Worm (Caenorhabditis elegans) whole organism, L4/young adult: ENCODE data around the gene str-254.

ENCODE experiments used
- W03F9.2 ChIP-seq: fragments of 150-350 bp; optimal IDR thresholded peaks from 2 replicates; lab custom pipeline; 2014; ENCODE audit warnings: missing biosample characterization, missing genetic modification characterization
- dao-5 ChIP-seq: sonication (generic microtip); optimal IDR thresholded peaks from 2 replicates; lab custom pipeline; 2016; ENCODE audit warnings: missing genotype, missing genetic modification characterization, moderate library complexity, missing compliant biosample characterization
- him-1 ChIP-seq: sonication (generic microtip); optimal IDR thresholded peaks from 2 replicates; lab custom pipeline; 2016; ENCODE audit warnings: missing genotype, missing genetic modification reagents, missing genetic modification characterization, missing compliant biosample characterization

str-254 gene

ce11 chrV:16153375-16153774, at the start of gene str-254:
Gene str-254 (minus strand): TSS chrV:16153475.
- TF ChIP-seq dao-5, result no peak
- TF ChIP-seq W03F9.2 (tag; lab: Kevin White, UChicago), result no peak
- TF ChIP-seq him-1 (tag; lab: Kevin White, UChicago), result no peak

ce11 chrV:16202618-16203017, 49.3 kb upstream of the str-254 start, which contains the start of gene F11A5.18:
Gene F11A5.18 (plus strand): TSS chrV:16202918.
- TF ChIP-seq W03F9.2 (tag; lab: Kevin White, UChicago) (no peak), dao-5 (no peak), him-1 (tag; lab: Kevin White, UChicago) (no peak)

- TF ChIP-seq dao-5 (no peak), him-1 (tag; lab: Kevin White, UChicago) (no peak), W03F9.2 (tag; lab: Kevin White, UChicago) (no peak)
These were observed 48.5 kb upstream of the str-254 start, which contains the start of gene F11A5.17 for ce11 chrV:16201730-16202129. Gene F11A5.17 (plus strand): TSS chrV:16202030.

- TF ChIP-seq him-1 (tag; lab: Kevin White, UChicago) (no peak), dao-5 (no peak), W03F9.2 (tag; lab: Kevin White, UChicago) (no peak)
These were observed 44.7 kb upstream of the str-254 start, which contains the start of gene F11A5.5 for ce11 chrV:16198016-16198415. Gene F11A5.5 (plus strand): TSS chrV:16198316.

- no peak for TF ChIP-seq W03F9.2 (tag; lab: Kevin White, UChicago)
- TF ChIP-seq him-1 (tag; lab: Kevin White, UChicago), result no peak
These were observed 42.1 kb upstream of the str-254 start, which contains the start of gene rabr-3 for ce11 chrV:16195379-16195778. Gene rabr-3 (plus strand): TSS chrV:16195679.

ce11 chrV:16194639-16195038, 41.4 kb upstream of the str-254 start, which contains the start of gene rabr-4:
Gene rabr-4 (plus strand): TSS chrV:16194939.
- TF ChIP-seq dao-5, result no peak
- TF ChIP-seq him-1 (tag; lab: Kevin White, UChicago), result no peak
- TF ChIP-seq W03F9.2 (tag; lab: Kevin White, UChicago), result no peak

ce11 chrV:16192114-16192513, 38.8 kb upstream of the str-254 start, which contains the start of gene srh-279:
Gene srh-279 (plus strand): TSS chrV:16192414.
- no peak for TF ChIP-seq dao-5

- TF ChIP-seq dao-5, result no peak
- no peak for TF ChIP-seq him-1 (tag; lab: Kevin White, UChicago)
- no peak for TF ChIP-seq W03F9.2 (tag; lab: Kevin White, UChicago)
These were observed 37.2 kb upstream of the str-254 start, which contains the start of gene srh-281 for ce11 chrV:16190485-16190884. Gene srh-281 (plus strand): TSS chrV:16190785.

- TF ChIP-seq him-1 (tag; lab: Kevin White, UChicago) (no peak), dao-5 (no peak), W03F9.2 (tag; lab: Kevin White, UChicago) (no peak)
These were observed 30.1 kb upstream of the str-254 start, which contains the start of gene srz-14 for ce11 chrV:16183357-16183756. Gene srz-14 (plus strand): TSS chrV:16183657.

ce11 chrV:16182918-16183317, 29.6 kb upstream of the str-254 start, which contains the start of gene srh-277:
Gene srh-277 (plus strand): TSS chrV:16183218.
- TF ChIP-seq dao-5 (no peak), W03F9.2 (tag; lab: Kevin White, UChicago) (no peak), him-1 (tag; lab: Kevin White, UChicago) (no peak)

- no peak for TF ChIP-seq him-1 (tag; lab: Kevin White, UChicago)
- TF ChIP-seq dao-5, result no peak
- no peak for TF ChIP-seq W03F9.2 (tag; lab: Kevin White, UChicago)
These were observed 28.8 kb upstream of the str-254 start, which contains the start of gene srz-13 for ce11 chrV:16182110-16182509. Gene srz-13 (plus strand): TSS chrV:16182410.

ce11 chrV:16180350-16180749, 27.1 kb upstream of the str-254 start, which contains the start of gene str-106:
Gene str-106 (plus strand): TSS chrV:16180650.
- TF ChIP-seq W03F9.2 (tag; lab: Kevin White, UChicago) (no peak), him-1 (tag; lab: Kevin White, UChicago) (no peak), dao-5 (no peak)

ce11 chrV:16175757-16176156, 22.5 kb upstream of the str-254 start, which contains the start of gene cyp-33D1:
Gene cyp-33D1 (minus strand): TSS chrV:16175857.
- TF ChIP-seq W03F9.2 (tag; lab: Kevin White, UChicago), result no peak

- no peak for TF ChIP-seq dao-5
- TF ChIP-seq him-1 (tag; lab: Kevin White, UChicago), result no peak
- no peak for TF ChIP-seq W03F9.2 (tag; lab: Kevin White, UChicago)
These were observed 22.0 kb upstream of the str-254 start for ce11 chrV:16175227-16175626.

ce11 chrV:16174109-16174508, 20.8 kb upstream of the str-254 start:
- TF ChIP-seq W03F9.2 (tag; lab: Kevin White, UChicago) (no peak), him-1 (tag; lab: Kevin White, UChicago) (no peak), dao-5 (no peak)
